Fruit fly (Drosophila melanogaster) whole organism, embryonic: ENCODE measurements around the gene side-IV.
A peak's percentile ranks its signal among the peaks of the same experiment; 100 is the strongest.

ENCODE experiments used
- Abd-B ChIP-seq: fragments of 200-800 bp; sonication (Bioruptor generic); optimal IDR thresholded peaks from 2 replicates; lab custom pipeline; 2018; ENCODE audit warnings: missing biosample characterization, mild to moderate bottlenecking, missing genetic modification characterization, moderate library complexity
- CG10959 ChIP-seq: fragments of 200-800 bp; sonication (Bioruptor generic); IDR thresholded peaks from 2 replicates; pipeline ENCODE4 v1.3.6; 2022; ENCODE audit warnings: missing biosample characterization, missing genetic modification characterization
- CG10979 ChIP-seq: fragments of 200-800 bp; sonication (Bioruptor generic); optimal IDR thresholded peaks from 2 replicates; lab custom pipeline; 2018; ENCODE audit warnings: missing biosample characterization, mild to moderate bottlenecking, missing genetic modification characterization, moderate library complexity
- CG11723 ChIP-seq: fragments of 200-800 bp; sonication (Bioruptor generic); optimal IDR thresholded peaks from 2 replicates; lab custom pipeline; 2017; ENCODE audit warnings: missing biosample characterization, mild to moderate bottlenecking, missing genetic modification characterization
- CG14014 ChIP-seq: fragments of 200-800 bp; sonication (Bioruptor generic); IDR thresholded peaks from 2 replicates; pipeline ENCODE4 v1.3.6; 2022; ENCODE audit warnings: missing biosample characterization, missing genetic modification characterization
- CG15073 ChIP-seq: fragments of 200-800 bp; sonication (Bioruptor generic); optimal IDR thresholded peaks from 2 replicates; lab custom pipeline; 2016; ENCODE audit warnings: missing biosample characterization, missing genetic modification characterization
- CG15479 ChIP-seq: fragments of 200-800 bp; sonication (Bioruptor generic); optimal IDR thresholded peaks from 3 replicates; lab custom pipeline; 2019; ENCODE audit warnings: missing biosample characterization, mild to moderate bottlenecking, missing genetic modification characterization, moderate library complexity
- CG16813 ChIP-seq: fragments of 200-800 bp; sonication (Bioruptor generic); IDR thresholded peaks from 3 replicates; pipeline ENCODE4 v1.3.6; 2022; ENCODE audit warnings: missing biosample characterization, missing genetic modification characterization; ENCODE audit not compliant: partially characterized antibody
- CG18476 ChIP-seq: fragments of 200-800 bp; sonication (Bioruptor generic); optimal IDR thresholded peaks from 2 replicates; lab custom pipeline; 2016; ENCODE audit warnings: missing biosample characterization, mild to moderate bottlenecking, missing genetic modification characterization
- CG3065 ChIP-seq: fragments of 200-800 bp; sonication (Bioruptor generic); optimal IDR thresholded peaks from 2 replicates; lab custom pipeline; 2016; ENCODE audit warnings: missing biosample characterization, missing genetic modification characterization
- CG31388 ChIP-seq: fragments of 200-800 bp; sonication (Bioruptor generic); optimal IDR thresholded peaks from 2 replicates; lab custom pipeline; 2016; ENCODE audit warnings: missing biosample characterization, missing genetic modification characterization
- CG34376 ChIP-seq: fragments of 200-800 bp; sonication (Bioruptor generic); optimal IDR thresholded peaks from 2 replicates; lab custom pipeline; 2018; ENCODE audit warnings: missing biosample characterization, mild to moderate bottlenecking, missing genetic modification characterization
- CG4360 ChIP-seq: fragments of 200-800 bp; sonication (Bioruptor generic); IDR thresholded peaks from 2 replicates; pipeline ENCODE4 v1.3.6; 2022; ENCODE audit warnings: missing biosample characterization, missing genetic modification characterization
- CG4730 ChIP-seq: fragments of 200-800 bp; sonication (Bioruptor generic); IDR thresholded peaks from 2 replicates; pipeline ENCODE4 v1.3.6; 2022; ENCODE audit warnings: missing biosample characterization, missing genetic modification characterization
- CG6254 ChIP-seq: fragments of 200-800 bp; sonication (Bioruptor generic); optimal IDR thresholded peaks from 3 replicates; lab custom pipeline; 2017; ENCODE audit warnings: mild to moderate bottlenecking, missing biosample characterization, missing genetic modification reagents, missing genetic modification characterization
- CG6272 ChIP-seq: fragments of 200-800 bp; sonication (Bioruptor generic); IDR thresholded peaks from 2 replicates; pipeline ENCODE4 v1.3.6; 2022; ENCODE audit warnings: missing biosample characterization, missing genetic modification characterization
- CG7745 ChIP-seq: fragments of 200-800 bp; sonication (Bioruptor generic); optimal IDR thresholded peaks from 2 replicates; lab custom pipeline; 2018; ENCODE audit warnings: missing biosample characterization, mild to moderate bottlenecking, missing genetic modification characterization, moderate library complexity
- CG8290 ChIP-seq, 3 experiments: fragments of 200-800 bp; sonication (Bioruptor generic); optimal IDR thresholded peaks; 2 replicates each; lab custom pipeline; 2016 to 2019; ENCODE audit warnings: missing biosample characterization in 3 of 3, missing genetic modification characterization in 3 of 3, mild to moderate bottlenecking in 2 of 3, moderate library complexity in 1 of 3
- CG8388 ChIP-seq: fragments of 200-800 bp; sonication (Bioruptor generic); optimal IDR thresholded peaks from 2 replicates; lab custom pipeline; 2019; ENCODE audit warnings: missing biosample characterization, mild to moderate bottlenecking, missing genetic modification characterization, moderate library complexity
- CG9609 ChIP-seq: fragments of 200-800 bp; sonication (Bioruptor generic); optimal IDR thresholded peaks from 3 replicates; lab custom pipeline; 2016; ENCODE audit warnings: missing biosample characterization, missing genetic modification characterization
- CG9727 ChIP-seq: fragments of 200-800 bp; sonication (Bioruptor generic); optimal IDR thresholded peaks from 3 replicates; lab custom pipeline; 2017; ENCODE audit warnings: missing biosample characterization, mild to moderate bottlenecking, missing genetic modification characterization
- D19B ChIP-seq: fragments of 200-800 bp; sonication (Bioruptor generic); optimal IDR thresholded peaks from 2 replicates; lab custom pipeline; 2017; ENCODE audit warnings: missing biosample characterization, mild to moderate bottlenecking, missing genetic modification characterization
- Dek ChIP-seq: fragments of 200-800 bp; sonication (Bioruptor generic); optimal IDR thresholded peaks from 3 replicates; lab custom pipeline; 2019; ENCODE audit warnings: missing biosample characterization, mild to moderate bottlenecking, missing genetic modification characterization, moderate library complexity
- Doc2 ChIP-seq: fragments of 200-800 bp; sonication (Bioruptor generic); IDR thresholded peaks from 2 replicates; pipeline ENCODE4 v1.3.6; 2022; ENCODE audit warnings: missing biosample characterization, missing genetic modification characterization
- Dref ChIP-seq: fragments of 200-800 bp; sonication (Bioruptor generic); IDR thresholded peaks from 2 replicates; pipeline ENCODE4 v1.3.6; 2022; ENCODE audit warnings: missing biosample characterization, missing genetic modification characterization
- E2f1 ChIP-seq: fragments of 200-800 bp; sonication (Bioruptor generic); IDR thresholded peaks from 2 replicates; pipeline ENCODE4 v1.3.6; 2022; ENCODE audit warnings: missing biosample characterization, missing genetic modification characterization
- Ets65A ChIP-seq: fragments of 200-800 bp; sonication (Bioruptor generic); peaks from one replicate; lab custom pipeline; 2016; ENCODE audit warnings: missing biosample characterization, missing genetic modification characterization
- H2.0 ChIP-seq: fragments of 200-800 bp; sonication (Bioruptor generic); IDR thresholded peaks from 2 replicates; pipeline ENCODE4 v1.3.6; 2022; ENCODE audit warnings: missing biosample characterization, missing genetic modification characterization
- HLH54F ChIP-seq: fragments of 200-800 bp; sonication (Bioruptor generic); optimal IDR thresholded peaks from 3 replicates; lab custom pipeline; 2016; ENCODE audit warnings: missing biosample characterization, missing genetic modification characterization
- Hr78 ChIP-seq, 2 experiments: fragments of 200-800 bp in 1 of 2; fragments of >200 bp in 1 of 2; sonication (Bioruptor generic) in 1 of 2; optimal IDR thresholded peaks; 2 replicates each; lab custom pipeline; 2017 to 2019; ENCODE audit warnings: missing biosample characterization in 2 of 2, missing genetic modification characterization in 2 of 2, mild to moderate bottlenecking in 1 of 2, moderate library complexity in 1 of 2
- Kr ChIP-seq: fragments of 200-800 bp; sonication (Bioruptor generic); optimal IDR thresholded peaks from 2 replicates; lab custom pipeline; 2017; ENCODE audit warnings: missing biosample characterization, mild to moderate bottlenecking, missing genetic modification characterization
- Lim3 ChIP-seq: fragments of 200-800 bp; sonication (Bioruptor generic); IDR thresholded peaks from 2 replicates; pipeline ENCODE4 v1.3.6; 2022; ENCODE audit warnings: missing biosample characterization, missing genetic modification characterization
- Ptx1 ChIP-seq: fragments of 200-800 bp; sonication (Bioruptor generic); IDR thresholded peaks from 2 replicates; pipeline ENCODE4 v1.3.6; 2022; ENCODE audit warnings: missing biosample characterization, missing genetic modification characterization
- Scr ChIP-seq: fragments of 200-800 bp; sonication (Bioruptor generic); IDR thresholded peaks from 2 replicates; pipeline ENCODE4 v1.3.6; 2022; ENCODE audit warnings: missing biosample characterization, missing genetic modification characterization; ENCODE audit not compliant: partially characterized antibody
- Sry-β ChIP-seq: fragments of 200-800 bp; sonication (Bioruptor generic); optimal IDR thresholded peaks from 2 replicates; lab custom pipeline; 2018; ENCODE audit warnings: missing biosample characterization, mild to moderate bottlenecking, missing genetic modification characterization, moderate library complexity
- Usf ChIP-seq: fragments of 200-800 bp; sonication (Bioruptor generic); optimal IDR thresholded peaks from 2 replicates; lab custom pipeline; 2017; ENCODE audit warnings: missing genotype, missing biosample characterization, missing genetic modification characterization
- Xbp1 ChIP-seq: fragments of 200-800 bp; sonication (Bioruptor generic); optimal IDR thresholded peaks from 3 replicates; lab custom pipeline; 2016; ENCODE audit warnings: missing biosample characterization, mild to moderate bottlenecking, missing genetic modification characterization
- chn ChIP-seq: fragments of 200-800 bp; sonication (Bioruptor generic); optimal IDR thresholded peaks from 2 replicates; lab custom pipeline; 2016; ENCODE audit warnings: missing biosample characterization, missing genetic modification characterization
- disco-r ChIP-seq: fragments of 200-800 bp; sonication (Bioruptor generic); optimal IDR thresholded peaks from 2 replicates; lab custom pipeline; 2016; ENCODE audit warnings: missing biosample characterization, missing genetic modification characterization
- emc ChIP-seq: fragments of 200-800 bp; sonication (Bioruptor generic); optimal IDR thresholded peaks from 2 replicates; lab custom pipeline; 2016; ENCODE audit warnings: missing biosample characterization, missing genetic modification characterization
- inv ChIP-seq: fragments of 200-800 bp; sonication (Bioruptor generic); IDR thresholded peaks from 2 replicates; pipeline ENCODE4 v1.3.6; 2022; ENCODE audit warnings: missing biosample characterization, missing genetic modification characterization; ENCODE audit not compliant: partially characterized antibody
- lmd ChIP-seq: fragments of 200-800 bp; sonication (Bioruptor generic); IDR thresholded peaks from 2 replicates; pipeline ENCODE4 v1.3.6; 2022; ENCODE audit warnings: missing biosample characterization, missing genetic modification characterization
- nerfin-2 ChIP-seq: fragments of 200-800 bp; sonication (Bioruptor generic); IDR thresholded peaks from 2 replicates; pipeline ENCODE4 v1.3.6; 2022; ENCODE audit warnings: missing biosample characterization, missing genetic modification characterization; ENCODE audit not compliant: partially characterized antibody
- oc ChIP-seq: fragments of 200-800 bp; sonication (Bioruptor generic); optimal IDR thresholded peaks from 2 replicates; lab custom pipeline; 2018; ENCODE audit warnings: missing biosample characterization, mild to moderate bottlenecking, missing genetic modification characterization, moderate library complexity
- peb ChIP-seq: fragments of 200-800 bp; sonication (Bioruptor generic); IDR thresholded peaks from 2 replicates; pipeline ENCODE4 v1.3.6; 2022; ENCODE audit warnings: missing biosample characterization, missing genetic modification characterization
- scrt ChIP-seq: fragments of 200-800 bp; sonication (Bioruptor generic); optimal IDR thresholded peaks from 2 replicates; lab custom pipeline; 2018; ENCODE audit warnings: missing biosample characterization, mild to moderate bottlenecking, missing genetic modification characterization, moderate library complexity
- seq ChIP-seq: fragments of 200-800 bp; sonication (Bioruptor generic); IDR thresholded peaks from 2 replicates; pipeline ENCODE4 v1.3.6; 2022; ENCODE audit warnings: missing biosample characterization, missing genetic modification characterization
- vvl ChIP-seq: fragments of 200-800 bp; sonication (Bioruptor generic); IDR thresholded peaks from 2 replicates; pipeline ENCODE4 v1.3.6; 2022; ENCODE audit warnings: missing biosample characterization, missing genetic modification characterization
- zf30C ChIP-seq: fragments of 200-800 bp; sonication (Bioruptor generic); optimal IDR thresholded peaks from 3 replicates; lab custom pipeline; 2018; ENCODE audit warnings: missing biosample characterization, mild to moderate bottlenecking, missing genetic modification characterization
- zfh1 ChIP-seq: fragments of 200-800 bp; sonication (Bioruptor generic); IDR thresholded peaks from 3 replicates; pipeline ENCODE4 v1.3.6; 2022; ENCODE audit warnings: missing biosample characterization, missing genetic modification characterization

Gene side-IV

DNA sequence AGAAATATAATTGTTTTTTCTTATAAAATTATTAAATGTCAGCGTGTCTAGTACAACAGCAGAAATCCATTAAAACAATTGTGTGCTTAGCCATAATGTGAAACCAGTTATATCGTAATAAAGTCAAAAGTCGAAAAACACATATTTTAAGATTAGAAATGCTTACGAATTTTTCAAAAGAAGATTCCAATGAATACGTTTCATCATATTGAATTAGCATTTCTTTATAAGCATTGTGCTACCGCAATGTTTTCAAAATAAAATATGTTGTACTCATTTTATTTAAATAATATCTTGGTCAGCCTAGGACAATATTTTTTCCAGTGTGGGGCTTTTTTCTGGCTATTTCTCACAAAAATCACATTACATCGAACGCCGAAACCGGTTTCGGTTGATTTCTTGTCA, 2.5 kb downstream of the side-IV start:
- TF ChIP-seq H2.0 (peak; percentile 51; the same call in 1 of the 2 replicates), Doc2 (GFP tag; lab: Robert Waterston, UW) (no peak), zfh1 (GFP tag; lab: Robert Waterston, UW) (peak; percentile 35; the same call in 1 of the 3 replicates), chn (GFP tag; lab: Kevin White, UChicago) (peak; percentile 43), Lim3 (GFP tag; lab: Robert Waterston, UW) (no peak), oc (tag; lab: Kevin White, UChicago) (peak; percentile 38), CG15479 (GFP tag; lab: Kevin White, UChicago) (no peak), Sry-β (peak; percentile 4), CG31388 (peak; percentile 20), seq (GFP tag; lab: Robert Waterston, UW) (no peak), emc (GFP tag; lab: Kevin White, UChicago) (peak; percentile 22), CG6254 (GFP tag; lab: Kevin White, UChicago) (peak; percentile 42), CG10959 (GFP tag; lab: Robert Waterston, UW) (no peak), D19B (GFP tag; lab: Kevin White, UChicago) (peak; percentile 62), Dref (no peak), Kr (GFP tag; lab: Kevin White, UChicago) (no peak), Hr78 (GFP tag; optimal IDR thresholded peaks at IDR 0.05; lab: Kevin White, UChicago) (peak in 1 of 2 experiments; percentile 56), CG14014 (peak; percentile 59), CG11723 (GFP tag; lab: Kevin White, UChicago) (peak; percentile 71), lmd (peak; percentile 78), inv (no peak), Usf (GFP tag; lab: Kevin White, UChicago) (peak; percentile 67), CG15073 (GFP tag; lab: Kevin White, UChicago) (peak; percentile 2), CG9727 (peak; percentile 88), CG16813 (GFP tag; lab: Robert Waterston, UW) (no peak), scrt (GFP tag; lab: Kevin White, UChicago) (peak; percentile 66), CG9609 (GFP tag; lab: Kevin White, UChicago) (peak; percentile 36), Scr (no peak), CG3065 (GFP tag; lab: Kevin White, UChicago) (peak; percentile 15), CG8388 (peak; percentile 67), Abd-B (GFP tag; lab: Kevin White, UChicago) (peak; percentile 76), nerfin-2 (GFP tag; lab: Robert Waterston, UW) (no peak), CG18476 (GFP tag; lab: Kevin White, UChicago) (peak; percentile 72), CG8290 (GFP tag; optimal IDR thresholded peaks at IDR 0.05; lab: Kevin White, UChicago) (peak; percentile 34), CG8290 (tag; optimal IDR thresholded peaks at IDR 0.05; lab: Kevin White, UChicago) (no peak), zf30C (peak; percentile 31), Ets65A (GFP tag; lab: Kevin White, UChicago) (peak; percentile 86), HLH54F (GFP tag; lab: Kevin White, UChicago) (peak; percentile 59), vvl (GFP tag; lab: Robert Waterston, UW) (peak; percentile 55; the same call in 1 of the 2 replicates), CG7745 (no peak), Dek (tag; lab: Kevin White, UChicago) (peak; percentile 55), CG4730 (GFP tag; lab: Robert Waterston, UW) (peak; percentile 47; the same call in 1 of the 2 replicates), CG4360 (GFP tag; lab: Robert Waterston, UW) (no peak), CG6272 (GFP tag; lab: Robert Waterston, UW) (no peak), E2f1 (peak; percentile 66), CG34376 (GFP tag; lab: Kevin White, UChicago) (peak; percentile 38), CG10979 (peak; percentile 86), Xbp1 (peak; percentile 83), Ptx1 (peak; percentile 77), peb (no peak; the same call in 1 of the 2 replicates), disco-r (GFP tag; lab: Kevin White, UChicago) (peak; percentile 52)
